Worm (Caenorhabditis elegans) whole organism, L4/young adult: ENCODE results near the gene fbxa-137.

Experiments used
- W03F9.2 ChIP-seq: fragments of 150-350 bp; optimal IDR thresholded peaks from 2 replicates; lab custom pipeline; 2014; ENCODE audit warnings: missing biosample characterization, missing genetic modification characterization
- dao-5 ChIP-seq: sonication (generic microtip); optimal IDR thresholded peaks from 2 replicates; lab custom pipeline; 2016; ENCODE audit warnings: missing genotype, missing genetic modification characterization, moderate library complexity, missing compliant biosample characterization
- him-1 ChIP-seq: sonication (generic microtip); optimal IDR thresholded peaks from 2 replicates; lab custom pipeline; 2016; ENCODE audit warnings: missing genotype, missing genetic modification reagents, missing genetic modification characterization, missing compliant biosample characterization

ce11 chrV:2327124-2327523 is 48.5 kb downstream of the fbxa-137 start:
- no peak for TF ChIP-seq him-1
- TF ChIP-seq W03F9.2 = no peak
- no peak for TF ChIP-seq dao-5 (tag; lab: Kevin White, UChicago)
